Fruit fly (Drosophila melanogaster) whole organism, embryonic: ENCODE results near the gene Srr.

Source experiments
- Adf1 ChIP-seq: fragments of 200-800 bp; sonication (Bioruptor generic); IDR thresholded peaks from 2 replicates; pipeline ENCODE4 v1.3.6; 2022; ENCODE audit warnings: missing biosample characterization, missing genetic modification characterization
- Atf3 ChIP-seq: fragments of 200-800 bp; sonication (Bioruptor generic); optimal IDR thresholded peaks from 3 replicates; lab custom pipeline; 2016; ENCODE audit warnings: missing biosample characterization, missing genetic modification characterization
- C15 ChIP-seq: fragments of 200-800 bp; sonication (Bioruptor generic); IDR thresholded peaks from 3 replicates; pipeline ENCODE4 v1.3.6; 2022; ENCODE audit warnings: missing biosample characterization, missing genetic modification characterization
- CG14441 ChIP-seq: fragments of 200-800 bp; sonication (Bioruptor generic); IDR thresholded peaks from 2 replicates; pipeline ENCODE4 v1.3.6; 2022; ENCODE audit warnings: missing biosample characterization, missing genetic modification characterization
- CG14965 ChIP-seq: fragments of 200-800 bp; sonication (Bioruptor generic); optimal IDR thresholded peaks from 2 replicates; lab custom pipeline; 2016; ENCODE audit warnings: missing biosample characterization, missing genetic modification characterization, borderline replicate concordance
- CG17612 ChIP-seq: fragments of 200-800 bp; sonication (Bioruptor generic); IDR thresholded peaks from 2 replicates; pipeline ENCODE4 v1.3.6; 2022; ENCODE audit warnings: missing biosample characterization, missing genetic modification characterization
- CG1832 ChIP-seq: fragments of 200-800 bp; sonication (Bioruptor generic); optimal IDR thresholded peaks from 2 replicates; lab custom pipeline; 2017; ENCODE audit warnings: missing biosample characterization, mild to moderate bottlenecking, missing genetic modification characterization, inconsistent platforms
- CG18764 ChIP-seq: fragments of 200-800 bp; sonication (Bioruptor generic); optimal IDR thresholded peaks from 3 replicates; lab custom pipeline; 2016; ENCODE audit warnings: missing biosample characterization, missing genetic modification characterization
- CG2116 ChIP-seq: fragments of 200-800 bp; sonication (Bioruptor generic); optimal IDR thresholded peaks from 3 replicates; lab custom pipeline; 2018; ENCODE audit warnings: missing biosample characterization, mild to moderate bottlenecking, missing genetic modification characterization
- CG3281 ChIP-seq: fragments of 200-800 bp; sonication (Bioruptor generic); optimal IDR thresholded peaks from 3 replicates; lab custom pipeline; 2017; ENCODE audit warnings: missing biosample characterization, mild to moderate bottlenecking, missing genetic modification characterization
- CG34376 ChIP-seq: fragments of 200-800 bp; sonication (Bioruptor generic); optimal IDR thresholded peaks from 2 replicates; lab custom pipeline; 2018; ENCODE audit warnings: missing biosample characterization, mild to moderate bottlenecking, missing genetic modification characterization
- CG5180 ChIP-seq: fragments of 200-800 bp; sonication (Bioruptor generic); optimal IDR thresholded peaks from 3 replicates; lab custom pipeline; 2017; ENCODE audit warnings: missing biosample characterization, missing genetic modification characterization, mild to moderate bottlenecking, moderate library complexity, missing genetic modification reagents
- CG6175 ChIP-seq: fragments of 200-800 bp; sonication (Bioruptor generic); IDR thresholded peaks from 3 replicates; pipeline ENCODE4 v1.3.6; 2022; ENCODE audit warnings: missing biosample characterization, missing genetic modification characterization
- CG6254 ChIP-seq: fragments of 200-800 bp; sonication (Bioruptor generic); optimal IDR thresholded peaks from 3 replicates; lab custom pipeline; 2017; ENCODE audit warnings: mild to moderate bottlenecking, missing biosample characterization, missing genetic modification reagents, missing genetic modification characterization
- CG9437 ChIP-seq: fragments of 200-800 bp; sonication (Bioruptor generic); optimal IDR thresholded peaks from 2 replicates; lab custom pipeline; 2018; ENCODE audit warnings: missing biosample characterization, mild to moderate bottlenecking, missing genetic modification characterization
- CG9727 ChIP-seq: fragments of 200-800 bp; sonication (Bioruptor generic); optimal IDR thresholded peaks from 3 replicates; lab custom pipeline; 2017; ENCODE audit warnings: missing biosample characterization, mild to moderate bottlenecking, missing genetic modification characterization
- CrebB ChIP-seq: fragments of 200-800 bp; sonication (Bioruptor generic); optimal IDR thresholded peaks from 3 replicates; lab custom pipeline; 2018; ENCODE audit warnings: missing biosample characterization, mild to moderate bottlenecking, missing genetic modification characterization
- Deaf1 ChIP-seq: fragments of 200-800 bp; optimal IDR thresholded peaks from 3 replicates; lab custom pipeline; 2019; ENCODE audit warnings: missing biosample characterization, mild to moderate bottlenecking, missing genetic modification characterization, moderate library complexity
- Doc2 ChIP-seq: fragments of 200-800 bp; sonication (Bioruptor generic); IDR thresholded peaks from 2 replicates; pipeline ENCODE4 v1.3.6; 2022; ENCODE audit warnings: missing biosample characterization, missing genetic modification characterization
- Dp ChIP-seq: fragments of 200-800 bp; sonication (Bioruptor generic); optimal IDR thresholded peaks from 2 replicates; lab custom pipeline; 2018; ENCODE audit warnings: missing biosample characterization, mild to moderate bottlenecking, missing genetic modification characterization, moderate library complexity
- Dref ChIP-seq: fragments of 200-800 bp; sonication (Bioruptor generic); IDR thresholded peaks from 2 replicates; pipeline ENCODE4 v1.3.6; 2022; ENCODE audit warnings: missing biosample characterization, missing genetic modification characterization
- Elba2 ChIP-seq: fragments of 200-800 bp; sonication (Bioruptor generic); optimal IDR thresholded peaks from 3 replicates; lab custom pipeline; 2016; ENCODE audit warnings: missing biosample characterization, missing genetic modification characterization
- Fer3 ChIP-seq: fragments of 200-800 bp; sonication (Bioruptor generic); optimal IDR thresholded peaks from 2 replicates; lab custom pipeline; 2018; ENCODE audit warnings: missing biosample characterization, mild to moderate bottlenecking, missing genetic modification characterization, moderate library complexity
- GATAe ChIP-seq: fragments of 200-800 bp; sonication (Bioruptor generic); conservative IDR thresholded peaks from 2 replicates; pipeline ENCODE4 v1.3.6; 2022; ENCODE audit warnings: missing biosample characterization, missing genetic modification characterization
- HLH3B ChIP-seq: fragments of 200-800 bp; sonication (Bioruptor generic); IDR thresholded peaks from 2 replicates; pipeline ENCODE4 v1.3.6; 2022; ENCODE audit warnings: missing biosample characterization, missing genetic modification characterization
- HmgD ChIP-seq: fragments of 200-800 bp; sonication (Bioruptor generic); optimal IDR thresholded peaks from 3 replicates; lab custom pipeline; 2016; ENCODE audit warnings: missing biosample characterization, missing genetic modification characterization
- Hmr ChIP-seq: fragments of 200-800 bp; sonication (Bioruptor generic); optimal IDR thresholded peaks from 3 replicates; lab custom pipeline; 2017; ENCODE audit warnings: mild to moderate bottlenecking, missing biosample characterization, missing genetic modification reagents, missing genetic modification characterization
- Jarid2 ChIP-seq: fragments of 200-800 bp; sonication (Bioruptor generic); optimal IDR thresholded peaks from 3 replicates; lab custom pipeline; 2017; ENCODE audit warnings: mild to moderate bottlenecking, missing biosample characterization, missing genetic modification reagents, missing genetic modification characterization
- MESR4 ChIP-seq: fragments of 200-800 bp; sonication (Bioruptor generic); optimal IDR thresholded peaks from 2 replicates; lab custom pipeline; 2018; ENCODE audit warnings: missing biosample characterization, mild to moderate bottlenecking, missing genetic modification characterization, moderate library complexity
- Max ChIP-seq: fragments of 200-800 bp; sonication (Bioruptor generic); optimal IDR thresholded peaks from 2 replicates; lab custom pipeline; 2016; ENCODE audit warnings: missing biosample characterization, mild to moderate bottlenecking, missing genetic modification characterization
- Myb ChIP-seq: fragments of 200-800 bp; sonication (Bioruptor generic); optimal IDR thresholded peaks from 2 replicates; lab custom pipeline; 2016; ENCODE audit warnings: missing biosample characterization, missing genetic modification characterization
- NC2α ChIP-seq: fragments of 200-800 bp; sonication (Bioruptor generic); optimal IDR thresholded peaks from 2 replicates; lab custom pipeline; 2016; ENCODE audit warnings: missing biosample characterization, missing genetic modification characterization
- NC2β ChIP-seq: fragments of 200-800 bp; sonication (Bioruptor generic); optimal IDR thresholded peaks from 2 replicates; lab custom pipeline; 2016; ENCODE audit warnings: missing biosample characterization, missing genetic modification characterization
- Neu2 ChIP-seq: fragments of 200-800 bp; sonication (Bioruptor generic); optimal IDR thresholded peaks from 3 replicates; lab custom pipeline; 2016; ENCODE audit warnings: missing biosample characterization, missing genetic modification characterization, borderline replicate concordance
- Sox100B ChIP-seq: fragments of 200-800 bp; sonication (Bioruptor generic); optimal IDR thresholded peaks from 3 replicates; lab custom pipeline; 2018; ENCODE audit warnings: missing biosample characterization, mild to moderate bottlenecking, missing genetic modification characterization
- Spps ChIP-seq: fragments of 200-800 bp; sonication (Bioruptor generic); optimal IDR thresholded peaks from 2 replicates; lab custom pipeline; 2018; ENCODE audit warnings: missing biosample characterization, mild to moderate bottlenecking, missing genetic modification characterization
- Stat92E ChIP-seq, 3 experiments: fragments of >200 bp in 2 of 3; fragments of 200-800 bp in 1 of 3; sonication (Bioruptor generic) in 1 of 3; optimal IDR thresholded peaks; 2 replicates each; lab custom pipeline; 2017 to 2019; ENCODE audit warnings: missing biosample characterization in 3 of 3, missing genetic modification characterization in 3 of 3, mild to moderate bottlenecking in 1 of 3, moderate library complexity in 1 of 3
- amos ChIP-seq: fragments of 200-800 bp; sonication (Bioruptor generic); IDR thresholded peaks from 2 replicates; pipeline ENCODE4 v1.3.6; 2022; ENCODE audit warnings: missing biosample characterization, missing genetic modification characterization; ENCODE audit not compliant: partially characterized antibody
- ara ChIP-seq: fragments of 200-800 bp; sonication (Bioruptor generic); IDR thresholded peaks from 2 replicates; pipeline ENCODE4 v1.3.6; 2022; ENCODE audit warnings: missing biosample characterization, missing genetic modification characterization
- bcd ChIP-seq: fragments of 200-800 bp; sonication (Bioruptor generic); optimal IDR thresholded peaks from 2 replicates; lab custom pipeline; 2017; ENCODE audit warnings: missing biosample characterization, mild to moderate bottlenecking, missing genetic modification characterization
- bowl ChIP-seq: fragments of 200-800 bp; sonication (Bioruptor generic); IDR thresholded peaks from 2 replicates; pipeline ENCODE4 v1.3.6; 2022; ENCODE audit warnings: missing biosample characterization, missing genetic modification characterization
- corto ChIP-seq: fragments of 200-800 bp; sonication (Bioruptor generic); optimal IDR thresholded peaks from 2 replicates; lab custom pipeline; 2016; ENCODE audit warnings: missing biosample characterization, mild to moderate bottlenecking, missing genetic modification characterization, moderate library complexity
- danr ChIP-seq: fragments of 200-800 bp; sonication (Bioruptor generic); IDR thresholded peaks from 2 replicates; pipeline ENCODE4 v1.3.6; 2022; ENCODE audit warnings: missing biosample characterization, missing genetic modification characterization
- dmrt11E ChIP-seq: fragments of 200-800 bp; sonication (Bioruptor generic); optimal IDR thresholded peaks from 3 replicates; lab custom pipeline; 2018; ENCODE audit warnings: missing biosample characterization, mild to moderate bottlenecking, missing genetic modification characterization, moderate library complexity
- gce ChIP-seq: fragments of 200-800 bp; sonication (Bioruptor generic); IDR thresholded peaks from 3 replicates; pipeline ENCODE4 v1.3.6; 2022; ENCODE audit warnings: missing biosample characterization, missing genetic modification characterization
- ham ChIP-seq: fragments of 200-800 bp; sonication (Bioruptor generic); IDR thresholded peaks from 2 replicates; pipeline ENCODE4 v1.3.6; 2022; ENCODE audit warnings: missing biosample characterization, missing genetic modification characterization
- kah ChIP-seq: fragments of 200-800 bp; sonication (Bioruptor generic); optimal IDR thresholded peaks from 2 replicates; lab custom pipeline; 2018; ENCODE audit warnings: missing biosample characterization, mild to moderate bottlenecking, missing genetic modification characterization
- sisA ChIP-seq: fragments of 200-800 bp; sonication (Bioruptor generic); IDR thresholded peaks from 2 replicates; pipeline ENCODE4 v1.3.6; 2022; ENCODE audit warnings: missing biosample characterization, missing genetic modification characterization
- tup ChIP-seq: fragments of 200-800 bp; sonication (Bioruptor generic); optimal IDR thresholded peaks from 2 replicates; lab custom pipeline; 2016; ENCODE audit warnings: missing biosample characterization, mild to moderate bottlenecking, missing genetic modification characterization, moderate library complexity
- vfl ChIP-seq: fragments of 200-800 bp; sonication (Bioruptor generic); optimal IDR thresholded peaks from 2 replicates; lab custom pipeline; 2016; ENCODE audit warnings: missing biosample characterization, missing genetic modification characterization

The Srr gene

dm6 chr3R:9342248-9342882 lies 22.8 kb upstream of the Srr start (continued):
- TF ChIP-seq Dref (GFP tag; lab: Robert Waterston, UW) (no peak), Jarid2 (GFP tag; lab: Kevin White, UChicago) (no peak), CG17612 (no peak), Fer3 (peak; percentile 67), GATAe (GFP tag; lab: Robert Waterston, UW) (no peak), bcd (GFP tag; lab: Kevin White, UChicago) (peak; percentile 39), Deaf1 (tag; lab: Kevin White, UChicago) (peak; percentile 50), NC2α (GFP tag; lab: Kevin White, UChicago) (no peak), Max (GFP tag; lab: Kevin White, UChicago) (peak; percentile 49), Neu2 (GFP tag; lab: Kevin White, UChicago) (no peak), ham (GFP tag; lab: Robert Waterston, UW) (no peak), CG14441 (no peak), CG34376 (peak; percentile 60), Stat92E (GFP tag; optimal IDR thresholded peaks at IDR 0.05; lab: Kevin White, UChicago) (no peak), Myb (GFP tag; lab: Kevin White, UChicago) (no peak), bowl (GFP tag; lab: Robert Waterston, UW) (no peak), Elba2 (GFP tag; lab: Kevin White, UChicago) (no peak), vfl (GFP tag; lab: Kevin White, UChicago) (peak; percentile 36), CG3281 (GFP tag; lab: Kevin White, UChicago) (peak; percentile 70), NC2β (GFP tag; lab: Kevin White, UChicago) (no peak), HmgD (GFP tag; lab: Kevin White, UChicago) (no peak), Adf1 (peak; percentile 17; the same call in 1 of the 2 replicates), Dp (GFP tag; lab: Kevin White, UChicago) (no peak), Sox100B (GFP tag; lab: Kevin White, UChicago) (peak; percentile 57), ara (GFP tag; lab: Robert Waterston, UW) (no peak), CG1832 (GFP tag; lab: Kevin White, UChicago) (no peak), CG18764 (no peak), CG5180 (GFP tag; lab: Kevin White, UChicago) (peak; percentile 58), Atf3 (GFP tag; lab: Kevin White, UChicago) (peak; percentile 13), HLH3B (peak; percentile 20; the same call in 1 of the 2 replicates), danr (GFP tag; lab: Robert Waterston, UW) (no peak), Hmr (GFP tag; lab: Kevin White, UChicago) (peak; percentile 70), gce (GFP tag; lab: Robert Waterston, UW) (no peak), CrebB (tag; lab: Kevin White, UChicago) (peak; percentile 79), kah (GFP tag; lab: Kevin White, UChicago) (peak; percentile 70), amos (no peak), CG9727 (GFP tag; lab: Kevin White, UChicago) (peak; percentile 50), corto (GFP tag; lab: Kevin White, UChicago) (no peak), C15 (GFP tag; lab: Robert Waterston, UW) (no peak), MESR4 (peak; percentile 10), CG14965 (no peak), Doc2 (GFP tag; lab: Robert Waterston, UW) (no peak), CG9437 (no peak), CG2116 (peak; percentile 16), tup (GFP tag; lab: Kevin White, UChicago) (no peak), CG6254 (GFP tag; lab: Kevin White, UChicago) (no peak), CG6175 (GFP tag; lab: Robert Waterston, UW) (no peak), Spps (tag; lab: Kevin White, UChicago) (peak; percentile 0), sisA (no peak), dmrt11E (tag; lab: Kevin White, UChicago) (peak; percentile 25)
